Worm (Caenorhabditis elegans) whole organism, dauer: ENCODE measurements around the gene C16C8.16.

ENCODE experiments used
- unc-62 ChIP-seq: sonication (generic microtip); optimal IDR thresholded peaks from 2 replicates; lab custom pipeline; 2017; ENCODE audit warnings: missing biosample characterization, missing genetic modification reagents, missing genetic modification characterization

C16C8.16 gene

ce11 chrII:3445285-3445806 lies at the start of gene C16C8.16, which contains the start of gene C16C8.5:
Gene C16C8.16, plus strand, starts transcription at chrII:3445756.
Gene C16C8.5, minus strand, starts transcription at chrII:3445385.
- TF ChIP-seq unc-62 (GFP tag; lab: Kevin White, UChicago) = no peak

- no peak for TF ChIP-seq unc-62 (GFP tag; lab: Kevin White, UChicago)
These were observed 46.3 kb upstream of the C16C8.16 start, which contains the start of gene nep-9 for ce11 chrII:3399212-3399611. Gene nep-9, minus strand, starts transcription at chrII:3399312.

ce11 chrII:3402854-3403253 lies 42.7 kb upstream of the C16C8.16 start, which contains the start of gene nep-10:
Gene nep-10, minus strand, starts transcription at chrII:3402954.
- no peak for TF ChIP-seq unc-62 (GFP tag; lab: Kevin White, UChicago)

- no peak for TF ChIP-seq unc-62 (GFP tag; lab: Kevin White, UChicago)
These were observed 42.0 kb upstream of the C16C8.16 start, which contains the start of gene nep-8 for ce11 chrII:3403535-3403934. Gene nep-8, plus strand, starts transcription at chrII:3403835.

- no peak for TF ChIP-seq unc-62 (GFP tag; lab: Kevin White, UChicago)
These were observed 31.1 kb upstream of the C16C8.16 start, which contains the start of the genes F18A12.7 and F18A12.2 for ce11 chrII:3414383-3414910. Gene F18A12.7, minus strand, starts transcription at chrII:3414483. Gene F18A12.2, plus strand, starts transcription at chrII:3414860.

DNA sequence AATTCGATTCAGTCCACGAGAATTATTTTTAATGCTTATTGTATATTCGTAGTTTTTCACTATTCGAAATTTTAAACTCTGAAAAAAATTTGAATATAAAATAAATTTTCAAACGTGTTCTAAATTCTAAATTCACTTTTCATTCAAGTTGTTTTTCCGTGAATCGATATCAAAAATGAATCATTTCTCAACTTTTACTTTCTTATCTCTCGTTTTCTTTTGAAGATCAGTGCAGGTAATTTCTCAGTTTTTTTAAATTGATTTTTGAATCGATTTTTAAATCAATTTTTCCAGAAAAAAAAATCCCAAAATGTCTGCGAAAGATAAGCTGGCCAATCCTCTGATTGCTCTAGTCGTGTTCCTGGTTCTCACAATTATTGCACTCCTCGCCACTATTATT lies 29.0 kb upstream of the C16C8.16 start, which contains the start of gene nep-6:
Gene nep-6, plus strand, starts transcription at position 301 of the 400 bp plus-strand sequence.
- no peak for TF ChIP-seq unc-62 (GFP tag; lab: Kevin White, UChicago)

ce11 chrII:3422938-3423337 lies 22.6 kb upstream of the C16C8.16 start:
- TF ChIP-seq unc-62 (GFP tag; lab: Kevin White, UChicago) = no peak

DNA sequence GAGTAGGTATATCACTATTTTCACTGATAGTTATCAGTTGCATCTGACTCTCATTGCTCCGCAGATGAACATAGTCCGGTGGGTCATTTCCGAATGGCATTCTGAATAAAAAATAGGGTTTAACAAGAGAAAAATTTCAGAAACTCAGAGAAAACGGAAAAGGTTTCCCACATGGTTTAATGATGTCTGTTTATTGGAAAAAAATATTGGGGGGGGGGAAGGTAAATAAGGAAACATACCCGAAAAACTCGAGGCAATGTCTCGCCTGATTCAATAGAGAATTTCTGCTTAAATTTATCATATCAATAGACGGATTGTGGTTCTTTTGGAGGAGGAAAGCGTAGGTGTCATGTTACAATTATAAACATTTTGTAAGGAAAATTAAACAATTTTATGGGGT lies 20.1 kb upstream of the C16C8.16 start, which contains the start of gene nep-11:
Gene nep-11, minus strand, starts transcription at position 101 of the 400 bp plus-strand sequence.
- TF ChIP-seq unc-62 (GFP tag; lab: Kevin White, UChicago) = no peak

ce11 chrII:3428158-3428704 lies 17.3 kb upstream of the C16C8.16 start:
- no peak for TF ChIP-seq unc-62 (GFP tag; lab: Kevin White, UChicago)

DNA sequence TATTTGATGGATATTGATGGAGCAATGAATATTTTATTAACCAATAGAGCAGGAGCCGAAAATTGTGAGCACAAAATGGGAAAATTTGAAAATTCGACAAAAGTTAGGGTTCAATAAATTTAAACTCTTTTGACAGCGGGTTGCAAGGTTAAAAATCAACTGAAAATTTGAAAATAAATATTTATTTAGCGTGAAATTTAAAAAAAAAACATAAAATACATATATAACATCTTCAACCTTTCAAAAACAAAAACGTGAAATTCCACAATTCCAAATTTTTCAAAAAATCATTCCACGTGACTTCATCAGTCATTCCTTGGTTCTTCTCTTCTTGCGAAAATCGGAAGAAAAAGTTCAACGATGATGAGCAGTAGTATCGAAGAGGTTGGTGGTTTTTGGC lies 16.2 kb upstream of the C16C8.16 start, which contains the start of gene C16C8.18:
Gene C16C8.18, plus strand, starts transcription at position 301 of the 400 bp plus-strand sequence.
- no peak for TF ChIP-seq unc-62 (GFP tag; lab: Kevin White, UChicago)

ce11 chrII:3434893-3435503 lies 10.6 kb upstream of the C16C8.16 start:
- no peak for TF ChIP-seq unc-62 (GFP tag; lab: Kevin White, UChicago)

DNA sequence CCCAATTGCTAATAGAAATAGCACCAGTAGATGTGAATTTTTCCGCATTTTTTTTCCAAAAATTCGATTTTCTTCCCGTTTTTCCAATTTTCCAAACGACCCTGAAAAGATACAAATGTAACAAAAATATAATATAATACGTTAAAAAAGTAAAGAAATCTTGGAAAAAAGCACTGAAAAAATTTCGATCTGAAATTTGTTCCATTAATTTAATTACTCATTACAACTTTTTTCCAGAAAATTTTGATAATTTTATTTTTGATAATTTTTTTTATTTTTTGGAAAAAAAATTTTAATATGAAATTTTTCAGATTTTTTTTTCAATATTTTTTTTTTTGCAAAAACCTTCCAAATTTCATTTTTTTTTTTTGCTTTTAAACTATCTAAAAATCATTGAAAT lies 9.1 kb upstream of the C16C8.16 start, which contains the start of gene skpo-2:
Gene skpo-2, minus strand, starts transcription at position 101 of the 400 bp plus-strand sequence.
- TF ChIP-seq unc-62 (GFP tag; lab: Kevin White, UChicago) = no peak

ce11 chrII:3437393-3437792 lies 8.2 kb upstream of the C16C8.16 start:
- TF ChIP-seq unc-62 (GFP tag; lab: Kevin White, UChicago) = no peak

- TF ChIP-seq unc-62 (GFP tag; lab: Kevin White, UChicago) = no peak
These were observed 7.3 kb upstream of the C16C8.16 start for ce11 chrII:3438280-3438679.

DNA sequence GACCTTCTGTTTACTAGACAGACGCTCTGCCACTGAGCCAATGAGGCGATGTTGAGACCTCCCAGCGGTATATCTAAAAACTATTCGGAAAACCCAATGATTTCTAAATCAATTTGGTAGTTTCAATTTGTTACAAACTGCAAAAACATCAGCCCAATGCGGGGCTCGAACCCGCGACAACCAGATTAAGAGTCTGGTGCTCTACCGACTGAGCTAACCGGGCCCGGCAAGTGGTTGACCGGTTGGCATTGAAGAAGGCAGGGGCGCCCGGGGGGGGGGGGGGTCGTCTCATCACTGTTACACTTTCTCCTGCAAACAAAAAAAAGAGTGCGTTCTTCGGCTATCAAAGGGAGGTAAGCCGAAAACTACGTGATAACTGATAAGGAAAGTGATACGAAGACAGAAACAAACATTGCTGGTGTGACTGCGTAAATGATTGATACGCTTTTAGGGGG lies 6.3 kb upstream of the C16C8.16 start:
- TF ChIP-seq unc-62 (GFP tag; lab: Kevin White, UChicago) = no peak
